Worm (Caenorhabditis elegans): ENCODE data around the gene C04E6.4.

Gene C04E6.4

ce11 chrV:5917707-5918106 is 10.5 kb downstream of the C04E6.4 start, which contains the start of gene lrpr-1 (continued):
- no peak for TF ChIP-seq nhr-10 (tag; optimal IDR thresholded peaks at IDR 0.05)
- no peak for TF ChIP-seq nhr-25 (tag; optimal IDR thresholded peaks at IDR 0.05; ENCODE audit: borderline replicate concordance, insufficient read depth)
- no peak for TF ChIP-seq pqm-1 (tag; optimal IDR thresholded peaks at IDR 0.05)
- no peak for TF ChIP-seq egl-43 (GFP tag; IDR thresholded peaks at IDR 0.05)
- TF ChIP-seq ztf-7 (tag; optimal IDR thresholded peaks at IDR 0.05) = no peak
- TF ChIP-seq madf-5 (GFP tag; IDR thresholded peaks at IDR 0.05) = 0 out of 4 replicates have a peak, but pooled peaks of 1 of the 2 experiments have one; percentile 81
- TF ChIP-seq nhr-6 (tag; optimal IDR thresholded peaks at IDR 0.05) = peak; percentile 75
- no peak for TF ChIP-seq snpc-4 (tag; optimal IDR thresholded peaks at IDR 0.05)
- peak; percentile 52 for TF ChIP-seq F49E8.2 (tag; optimal IDR thresholded peaks at IDR 0.05; ENCODE audit: borderline replicate concordance)
- peak; percentile 66 for TF ChIP-seq hmg-1.1 (GFP tag; IDR thresholded peaks at IDR 0.05)
- no peak for TF ChIP-seq nhr-111 (GFP tag; optimal IDR thresholded peaks at IDR 0.05)
- no peak for TF ChIP-seq F26F4.8 (GFP tag; conservative IDR thresholded peaks at IDR 0.05)
- peak; percentile 38 for TF ChIP-seq duxl-1 (tag; optimal IDR thresholded peaks at IDR 0.05; ENCODE audit: poor library complexity)

- no peak for TF ChIP-seq lsy-2 (tag; optimal IDR thresholded peaks at IDR 0.05)
- no peak for TF ChIP-seq F26F4.8 (GFP tag; conservative IDR thresholded peaks at IDR 0.05)
- TF ChIP-seq nhr-25 (tag; optimal IDR thresholded peaks at IDR 0.05; ENCODE audit: borderline replicate concordance, insufficient read depth) = no peak
- no peak for TF ChIP-seq daf-19 (GFP tag; conservative IDR thresholded peaks at IDR 0.05)
- no peak for TF ChIP-seq lin-15B (tag; optimal IDR thresholded peaks at IDR 0.05)
- no peak for TF ChIP-seq attf-4 (tag; optimal IDR thresholded peaks at IDR 0.05)
- no peak for TF ChIP-seq unc-39 (tag; optimal IDR thresholded peaks at IDR 0.05)
- no peak for TF ChIP-seq unc-62 (GFP tag; optimal IDR thresholded peaks at IDR 0.05 in 1 of 2)
- TF ChIP-seq unc-62 (tag; optimal IDR thresholded peaks at IDR 0.05) = no peak
- TF ChIP-seq lin-13 (GFP tag; optimal IDR thresholded peaks at IDR 0.05) = no peak
- no peak for TF ChIP-seq pqm-1 (tag; optimal IDR thresholded peaks at IDR 0.05)
- TF ChIP-seq mxl-2 (GFP tag; conservative IDR thresholded peaks at IDR 0.05) = no peak
- no peak for TF ChIP-seq nhr-42 (GFP tag; IDR thresholded peaks at IDR 0.05)
Observed at ce11 chrV:5919887-5920286, 12.7 kb downstream of the C04E6.4 start, which contains the start of gene C04E6.12. C04E6.12 (minus strand) TSS chrV:5919987.

- no peak for TF ChIP-seq nhr-41 (GFP tag; IDR thresholded peaks at IDR 0.05)
- TF ChIP-seq hlh-30 (tag; optimal IDR thresholded peaks at IDR 0.05; ENCODE audit: insufficient read depth) = no peak
- TF ChIP-seq T20F7.1 (GFP tag; optimal IDR thresholded peaks at IDR 0.05) = no peak
- no peak for TF ChIP-seq F26F4.8 (GFP tag; conservative IDR thresholded peaks at IDR 0.05)
- TF ChIP-seq aly-2 (tag; optimal IDR thresholded peaks at IDR 0.05) = no peak
- no peak for TF ChIP-seq F37D6.2 (tag; optimal IDR thresholded peaks at IDR 0.05)
- TF ChIP-seq pqm-1 (tag; optimal IDR thresholded peaks at IDR 0.05) = no peak
- no peak for TF ChIP-seq saeg-2 (GFP tag; IDR thresholded peaks at IDR 0.05)
- TF ChIP-seq nhr-11 (tag; optimal IDR thresholded peaks at IDR 0.05) = no peak
- no peak for TF ChIP-seq mdl-1 (tag; optimal IDR thresholded peaks at IDR 0.05)
- no peak for TF ChIP-seq Y5F2A.4 (GFP tag; optimal IDR thresholded peaks at IDR 0.05)
- TF ChIP-seq egl-43 (GFP tag; IDR thresholded peaks at IDR 0.05) = no peak
- no peak for TF ChIP-seq nhr-48 (tag; optimal IDR thresholded peaks at IDR 0.05)
- no peak for TF ChIP-seq nhr-237 (tag; optimal IDR thresholded peaks at IDR 0.05)
- no peak for TF ChIP-seq madf-5 (GFP tag; IDR thresholded peaks at IDR 0.05)
- no peak for TF ChIP-seq jun-1 (tag; optimal IDR thresholded peaks at IDR 0.05)
- TF ChIP-seq lin-13 (GFP tag; optimal IDR thresholded peaks at IDR 0.05) = no peak
- no peak for TF ChIP-seq tag-97 (GFP tag; IDR thresholded peaks at IDR 0.05)
- TF ChIP-seq unc-130 (GFP tag; optimal IDR thresholded peaks at IDR 0.05) = no peak
- no peak for TF ChIP-seq cey-2 (tag; optimal IDR thresholded peaks at IDR 0.05; ENCODE audit: borderline replicate concordance, insufficient read depth)
Observed at ce11 chrV:5921761-5922160, 14.6 kb downstream of the C04E6.4 start.

Data from whole organism, L4 larva.